Worm (Caenorhabditis elegans): ENCODE measurements around the gene fbxc-36.
"Not testable (repeated sequence)": the region's sequence is repeated elsewhere in the genome, so short reads cannot be mapped to it uniquely, and the experiment has no call there.

fbxc-36 gene

DNA sequence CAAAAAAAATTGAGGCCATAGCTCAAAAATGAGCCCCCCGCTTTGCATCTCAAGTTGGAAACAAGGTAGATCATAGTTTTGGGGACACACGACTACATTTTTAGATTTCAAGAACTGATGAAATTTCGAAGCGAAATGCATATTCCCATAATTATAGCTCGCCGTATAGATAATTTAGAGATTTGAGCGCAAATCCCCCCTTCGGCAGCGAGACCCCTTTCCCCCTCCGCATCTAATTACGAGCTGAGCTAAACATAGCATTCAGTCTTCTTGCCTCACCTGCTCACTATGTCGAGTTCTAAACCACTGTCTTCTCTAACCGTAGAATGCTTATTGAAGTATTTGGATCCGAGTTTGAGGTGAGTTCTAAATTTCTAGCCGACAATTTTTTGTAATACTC is 38.4 kb downstream of the fbxc-36 start, which contains the start of the genes fbxc-17 and fbxc-15:
Gene fbxc-17 (minus strand): TSS at position 101 of the 400 bp plus-strand sequence.
Gene fbxc-15 (plus strand): TSS at position 289 of the 400 bp plus-strand sequence.
- TF ChIP-seq F22D6.2 (tag; optimal IDR thresholded peaks at IDR 0.05) (no peak), Y53G8AR.9 (GFP tag; conservative IDR thresholded peaks at IDR 0.05) (no peak), C06A6.2 (GFP tag; conservative IDR thresholded peaks at IDR 0.05) (no peak)

DNA sequence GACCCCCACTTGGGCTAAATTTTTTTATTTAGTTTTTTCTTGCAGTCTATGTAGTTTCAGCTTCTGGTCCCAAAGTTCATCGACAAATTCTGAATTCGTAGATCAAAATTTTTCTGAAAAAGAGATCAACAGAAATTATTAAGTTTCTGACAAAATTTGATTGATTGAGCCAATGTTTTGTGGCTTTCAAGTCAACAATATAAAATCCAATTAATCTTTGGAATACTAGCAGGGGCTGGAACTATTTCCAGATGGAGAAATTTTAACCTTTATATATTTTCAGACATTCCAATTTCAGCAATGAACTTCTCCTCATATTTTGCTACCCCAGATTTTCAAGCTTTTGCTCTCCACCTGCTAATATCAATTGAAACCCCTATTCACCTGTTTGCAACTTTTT is 42.1 kb downstream of the fbxc-36 start, which contains the start of gene srh-274:
Gene srh-274 (plus strand): TSS at position 301 of the 400 bp plus-strand sequence.
- TF ChIP-seq K12H6.12 (tag; optimal IDR thresholded peaks at IDR 0.05) (no peak), ztf-3 (GFP tag; optimal IDR thresholded peaks at IDR 0.05) (no peak), ceh-40 (GFP tag; IDR thresholded peaks at IDR 0.05) (no peak), T26A5.8 (tag; optimal IDR thresholded peaks at IDR 0.05) (no peak), ceh-91 (GFP tag; IDR thresholded peaks at IDR 0.05) (no peak), lin-40 (tag; optimal IDR thresholded peaks at IDR 0.05) (no peak)

DNA sequence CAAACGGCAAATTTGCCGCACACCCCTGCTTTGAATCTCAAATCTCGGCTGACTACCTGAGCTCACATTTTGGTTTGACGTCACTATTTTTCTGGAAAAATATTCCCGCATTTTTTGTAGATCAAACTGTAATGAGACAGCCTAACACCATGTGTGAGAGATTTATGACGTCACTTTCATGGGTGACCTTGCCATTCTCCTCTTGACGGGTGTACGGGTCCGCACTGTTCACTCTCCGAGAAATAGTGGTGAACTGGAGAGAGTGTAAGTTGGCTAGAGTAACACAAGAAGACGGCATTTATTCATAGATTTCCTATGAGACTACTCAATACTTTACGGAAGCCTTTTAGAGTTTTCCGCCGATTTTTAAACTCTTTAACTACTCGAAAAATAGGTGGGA is 44.9 kb downstream of the fbxc-36 start, which contains the start of gene fbxc-40:
Gene fbxc-40 (plus strand): TSS at position 301 of the 400 bp plus-strand sequence.
- TF ChIP-seq repo-1 (tag; optimal IDR thresholded peaks at IDR 0.05); F49E8.2 (tag; optimal IDR thresholded peaks at IDR 0.05; ENCODE audit: insufficient read depth); rec-8 (tag; optimal IDR thresholded peaks at IDR 0.05): not testable (repeated sequence)

DNA sequence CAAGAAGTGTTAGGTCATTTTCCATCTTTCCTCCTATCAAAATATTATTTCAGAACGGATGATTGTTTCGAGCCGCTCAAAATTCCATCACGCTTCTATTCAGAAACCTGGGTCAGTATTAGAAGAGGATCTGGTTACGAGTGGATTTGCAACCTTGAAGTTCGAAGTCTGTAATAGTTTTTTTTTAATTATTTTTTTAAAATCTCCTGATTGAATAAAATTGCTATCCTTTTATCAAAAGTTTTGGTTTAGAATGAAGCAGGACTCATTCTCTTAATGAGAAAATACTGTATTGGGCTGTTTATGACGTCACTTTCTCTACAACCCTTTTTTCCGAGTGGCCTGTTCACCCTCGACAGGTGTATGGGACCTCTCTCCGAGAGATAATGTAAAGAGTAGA is 47.7 kb downstream of the fbxc-36 start, which contains the start of gene fbxc-39:
Gene fbxc-39 (plus strand): TSS at position 301 of the 400 bp plus-strand sequence.
- no peak for TF ChIP-seq bed-1 (GFP tag; IDR thresholded peaks at IDR 0.05)
- no peak for TF ChIP-seq dpl-1 (GFP tag; optimal IDR thresholded peaks at IDR 0.05)

DNA sequence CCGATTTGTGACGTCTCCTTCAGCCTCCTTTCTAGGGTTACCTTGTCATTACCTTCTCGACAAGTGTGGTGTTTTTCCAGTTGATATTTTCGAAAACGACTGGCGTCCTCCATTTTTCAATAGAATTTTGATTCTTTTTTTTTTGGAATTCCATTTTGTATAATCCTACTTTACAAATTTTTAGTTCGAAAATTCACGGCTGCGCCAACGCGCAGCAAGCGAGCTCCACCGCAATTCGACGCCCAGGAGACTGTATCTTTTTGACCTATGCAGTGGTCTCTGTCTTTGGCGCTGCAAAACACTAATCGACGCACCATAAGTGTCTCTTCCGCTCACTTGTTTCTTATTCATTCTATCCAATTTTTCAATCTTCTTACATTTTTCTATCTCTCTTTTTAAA is 50.5 kb downstream of the fbxc-36 start, which contains the start of gene fbxc-42:
Gene fbxc-42 (plus strand): TSS at position 301 of the 400 bp plus-strand sequence.
- TF ChIP-seq F57C9.4 (tag; optimal IDR thresholded peaks at IDR 0.05) (no peak), sptf-2 (GFP tag; optimal IDR thresholded peaks at IDR 0.05) (no peak), F33H1.4 (GFP tag; IDR thresholded peaks at IDR 0.05) (no peak)
